Worm (Caenorhabditis elegans): ENCODE results near the gene C45G9.14.

- TF ChIP-seq blmp-1 (tag; optimal IDR thresholded peaks at IDR 0.05; ENCODE audit: insufficient read depth): no peak
- TF ChIP-seq mdl-1 (tag; optimal IDR thresholded peaks at IDR 0.05): no peak
- no peak for TF ChIP-seq nhr-77 (tag; optimal IDR thresholded peaks at IDR 0.05)
- no peak for TF ChIP-seq mab-5 (tag; optimal IDR thresholded peaks at IDR 0.05)
- no peak for TF ChIP-seq crh-2 (tag; optimal IDR thresholded peaks at IDR 0.05)
- no peak for TF ChIP-seq elt-1 (tag; optimal IDR thresholded peaks at IDR 0.05)
- TF ChIP-seq egl-27 (tag; optimal IDR thresholded peaks at IDR 0.05): no peak
- no peak for TF ChIP-seq lin-39 (tag; optimal IDR thresholded peaks at IDR 0.05)
- TF ChIP-seq unc-62 (GFP tag; optimal IDR thresholded peaks at IDR 0.05): no peak
- TF ChIP-seq nhr-11 (tag; optimal IDR thresholded peaks at IDR 0.05): no peak
- TF ChIP-seq ceh-16 (tag; optimal IDR thresholded peaks at IDR 0.05): no peak
- no peak for TF ChIP-seq aly-2 (tag; optimal IDR thresholded peaks at IDR 0.05)
Observed at ce11 chrIII:5026366-5026765, 18.4 kb upstream of the C45G9.14 start.
